Worm (Caenorhabditis elegans) whole organism, L3 larva: ENCODE data around the gene Y23B4A.1.
A peak's percentile ranks its signal among the peaks of the same experiment; 100 is the strongest.

Source experiments
- aly-2 ChIP-seq: fragments of 150-350 bp; optimal IDR thresholded peaks from 2 replicates; lab custom pipeline; 2014; ENCODE audit warnings: missing biosample characterization, missing genetic modification characterization
- ama-1 ChIP-seq: fragments of 150-350 bp; optimal IDR thresholded peaks from 2 replicates; lab custom pipeline; 2018
- ceh-9 ChIP-seq: sonication (generic microtip); optimal IDR thresholded peaks from 2 replicates; lab custom pipeline; 2018; ENCODE audit warnings: missing biosample characterization, missing genetic modification characterization
- fkh-10 ChIP-seq: sonication (generic microtip); optimal IDR thresholded peaks from 2 replicates; lab custom pipeline; 2017; ENCODE audit warnings: missing biosample characterization, missing genetic modification reagents, missing genetic modification characterization
- mml-1 ChIP-seq: fragments of 150-350 bp; sonication (generic microtip); optimal IDR thresholded peaks from 3 replicates; lab custom pipeline; 2014; ENCODE audit warnings: missing biosample characterization, missing genetic modification characterization
- nfya-1 ChIP-seq: sonication (generic microtip); optimal IDR thresholded peaks from 2 replicates; lab custom pipeline; 2017; ENCODE audit warnings: missing genetic modification characterization, mild to moderate bottlenecking, missing compliant biosample characterization, antibody characterized with exemption, moderate library complexity; ENCODE audit not compliant: insufficient read depth
- nhr-67 ChIP-seq: fragments of 150-350 bp; optimal IDR thresholded peaks from 2 replicates; lab custom pipeline; 2014; ENCODE audit warnings: missing biosample characterization, missing genetic modification characterization
- nhr-76 ChIP-seq: fragments of 150-350 bp; sonication (generic microtip); optimal IDR thresholded peaks from 5 replicates; lab custom pipeline; 2014; ENCODE audit warnings: missing biosample characterization, missing genetic modification characterization
- nhr-77 ChIP-seq: fragments of 150-350 bp; optimal IDR thresholded peaks from 2 replicates; lab custom pipeline; 2014; ENCODE audit warnings: missing biosample characterization, missing genetic modification characterization
- pqm-1 ChIP-seq: fragments of 150-350 bp; optimal IDR thresholded peaks from 2 replicates; lab custom pipeline; 2017; ENCODE audit warnings: missing biosample characterization, missing genetic modification characterization, inconsistent platforms
- zag-1 ChIP-seq: fragments of 150-350 bp; optimal IDR thresholded peaks from 2 replicates; lab custom pipeline; 2014; ENCODE audit warnings: missing biosample characterization, missing genetic modification characterization

ce11 chrX:5896001-5896400 lies 21.2 kb downstream of the Y23B4A.1 start:
- TF ChIP-seq pqm-1 (tag; lab: Kevin White, UChicago) (no peak), nfya-1 (peak; percentile 11), zag-1 (tag; lab: Kevin White, UChicago) (no peak), mml-1 (tag; lab: Kevin White, UChicago) (no peak), nhr-77 (tag; lab: Kevin White, UChicago) (no peak), fkh-10 (GFP tag; lab: Kevin White, UChicago) (peak; percentile 93), nhr-76 (tag; lab: Kevin White, UChicago) (no peak), aly-2 (no peak), ama-1 (lab: Kevin White, UChicago) (no peak), ceh-9 (tag; lab: Kevin White, UChicago) (no peak), nhr-67 (no peak)
